Worm (Caenorhabditis elegans) whole organism, young adult: ENCODE data around the gene srh-257.

ENCODE experiments used
- B0261.1 ChIP-seq: sonication (generic microtip); optimal IDR thresholded peaks from 2 replicates; lab custom pipeline; 2016; ENCODE audit warnings: mild to moderate bottlenecking, missing genetic modification characterization, moderate library complexity, missing compliant biosample characterization
- B0336.3 ChIP-seq: fragments of 200-800 bp; sonication (Bioruptor generic); IDR thresholded peaks from 2 replicates; pipeline ENCODE4 v1.3.6; 2022; ENCODE audit warnings: missing genetic modification characterization, missing compliant biosample characterization
- C17E4.6 ChIP-seq: fragments of 200-800 bp; sonication (Bioruptor generic); IDR thresholded peaks from 2 replicates; pipeline ENCODE4 v1.3.6; 2022; ENCODE audit warnings: missing genetic modification reagents, missing genetic modification characterization, missing compliant biosample characterization
- D2030.7 ChIP-seq: fragments of 200-800 bp; sonication (Bioruptor generic); IDR thresholded peaks from 2 replicates; pipeline ENCODE4 v1.3.6; 2022; ENCODE audit warnings: missing genetic modification reagents, missing genetic modification characterization, missing compliant biosample characterization
- F10E7.11 ChIP-seq: sonication (generic microtip); optimal IDR thresholded peaks from 2 replicates; lab custom pipeline; 2017; ENCODE audit warnings: mild to moderate bottlenecking, missing genetic modification characterization, moderate library complexity, missing compliant biosample characterization
- F49E8.2 ChIP-seq: sonication (generic microtip); optimal IDR thresholded peaks from 3 replicates; lab custom pipeline; 2017; ENCODE audit warnings: missing genetic modification characterization, mild to moderate bottlenecking, missing compliant biosample characterization, antibody characterized with exemption, moderate library complexity; ENCODE audit not compliant: insufficient read depth
- F55B11.4 ChIP-seq: sonication (generic microtip); optimal IDR thresholded peaks from 2 replicates; lab custom pipeline; 2016; ENCODE audit warnings: missing compliant biosample characterization, missing genetic modification characterization, borderline replicate concordance; ENCODE audit not compliant: insufficient read depth
- F57A8.1 ChIP-seq: fragments of 200-800 bp; sonication (Bioruptor generic); optimal IDR thresholded peaks from 2 replicates; lab custom pipeline; 2018; ENCODE audit warnings: mild to moderate bottlenecking, missing genetic modification characterization, moderate library complexity, missing compliant biosample characterization
- K11D2.4 ChIP-seq: fragments of 200-800 bp; sonication (Bioruptor generic); IDR thresholded peaks from 2 replicates; pipeline ENCODE4 v1.3.6; 2022; ENCODE audit warnings: missing genetic modification reagents, missing genetic modification characterization, missing compliant biosample characterization
- Y53G8AR.9 ChIP-seq: fragments of 200-800 bp; sonication (Bioruptor generic); conservative IDR thresholded peaks from 2 replicates; pipeline ENCODE4 v1.3.6; 2022; ENCODE audit warnings: missing genetic modification reagents, missing genetic modification characterization, missing compliant biosample characterization
- Y79H2A.3 ChIP-seq: fragments of 200-800 bp; sonication (Bioruptor generic); conservative IDR thresholded peaks from 2 replicates; pipeline ENCODE4 v1.3.6; 2022; ENCODE audit warnings: missing genetic modification reagents, missing genetic modification characterization, missing compliant biosample characterization
- ama-1 ChIP-seq, 3 experiments: fragments of 150-350 bp in 1 of 3; sonication (generic microtip) in 2 of 3; optimal IDR thresholded peaks; 2 replicates each; lab custom pipeline; 2014 to 2018; ENCODE audit warnings: missing biosample characterization in 2 of 3, missing genetic modification characterization in 2 of 3, missing genetic modification reagents in 2 of 3
- athp-1 ChIP-seq: sonication (generic microtip); optimal IDR thresholded peaks from 2 replicates; lab custom pipeline; 2017; ENCODE audit warnings: mild to moderate bottlenecking, missing genetic modification characterization, missing compliant biosample characterization
- attf-3 ChIP-seq: fragments of 200-800 bp; sonication (Bioruptor generic); conservative IDR thresholded peaks from 2 replicates; pipeline ENCODE4 v1.3.6; 2022; ENCODE audit warnings: missing genetic modification reagents, missing genetic modification characterization, missing compliant biosample characterization
- attf-5 ChIP-seq: fragments of 200-800 bp; sonication (Bioruptor generic); optimal IDR thresholded peaks from 2 replicates; lab custom pipeline; 2018; ENCODE audit warnings: mild to moderate bottlenecking, missing genetic modification characterization, missing compliant biosample characterization
- bed-1 ChIP-seq: fragments of 200-800 bp; sonication (Bioruptor generic); IDR thresholded peaks from 2 replicates; pipeline ENCODE4 v1.3.6; 2022; ENCODE audit warnings: missing genetic modification reagents, missing genetic modification characterization, missing compliant biosample characterization
- ceh-100 ChIP-seq: fragments of 200-800 bp; sonication (Bioruptor generic); IDR thresholded peaks from 2 replicates; pipeline ENCODE4 v1.3.6; 2022; ENCODE audit warnings: missing genetic modification reagents, missing genetic modification characterization, missing compliant biosample characterization
- ceh-27 ChIP-seq: fragments of 200-800 bp; sonication (Bioruptor generic); optimal IDR thresholded peaks from 2 replicates; lab custom pipeline; 2018; ENCODE audit warnings: mild to moderate bottlenecking, missing genetic modification characterization, moderate library complexity, missing compliant biosample characterization
- ceh-40 ChIP-seq: fragments of 200-800 bp; sonication (Bioruptor generic); IDR thresholded peaks from 2 replicates; pipeline ENCODE4 v1.3.6; 2022; ENCODE audit warnings: missing genetic modification characterization, missing compliant biosample characterization
- ceh-58 ChIP-seq: fragments of 200-800 bp; sonication (Bioruptor generic); IDR thresholded peaks from 2 replicates; pipeline ENCODE4 v1.3.6; 2022; ENCODE audit warnings: missing genetic modification characterization, missing compliant biosample characterization
- dox-1 ChIP-seq: fragments of 200-800 bp; sonication (Bioruptor generic); IDR thresholded peaks from 2 replicates; pipeline ENCODE4 v1.3.6; 2022; ENCODE audit warnings: missing genetic modification reagents, missing genetic modification characterization, missing compliant biosample characterization
- egl-44 ChIP-seq: fragments of 200-800 bp; sonication (Bioruptor generic); IDR thresholded peaks from 2 replicates; pipeline ENCODE4 v1.3.6; 2022; ENCODE audit warnings: missing genetic modification reagents, missing genetic modification characterization, missing compliant biosample characterization
- egrh-3 ChIP-seq: fragments of 200-800 bp; sonication (Bioruptor generic); IDR thresholded peaks from 2 replicates; pipeline ENCODE4 v1.3.6; 2022; ENCODE audit warnings: missing genetic modification reagents, missing genetic modification characterization, missing compliant biosample characterization
- him-1 ChIP-seq: sonication (generic microtip); optimal IDR thresholded peaks from 2 replicates; lab custom pipeline; 2016; ENCODE audit warnings: missing genotype, missing genetic modification reagents, missing genetic modification characterization, missing compliant biosample characterization
- lin-54 ChIP-seq: fragments of 200-800 bp; sonication (Bioruptor generic); optimal IDR thresholded peaks from 2 replicates; lab custom pipeline; 2018; ENCODE audit warnings: mild to moderate bottlenecking, missing genetic modification characterization, missing compliant biosample characterization
- lir-1 ChIP-seq: fragments of 200-800 bp; sonication (Bioruptor generic); conservative IDR thresholded peaks from 2 replicates; pipeline ENCODE4 v1.3.6; 2022; ENCODE audit warnings: missing genetic modification reagents, missing genetic modification characterization, missing compliant biosample characterization
- madf-3 ChIP-seq: fragments of 200-800 bp; sonication (Bioruptor generic); IDR thresholded peaks from 2 replicates; pipeline ENCODE4 v1.3.6; 2022; ENCODE audit warnings: missing genetic modification reagents, missing genetic modification characterization, missing compliant biosample characterization
- mes-4 ChIP-seq: sonication (generic microtip); optimal IDR thresholded peaks from 2 replicates; lab custom pipeline; 2016; ENCODE audit warnings: missing genotype, missing genetic modification characterization, missing compliant biosample characterization
- nhr-179 ChIP-seq: sonication (generic microtip); optimal IDR thresholded peaks from 2 replicates; lab custom pipeline; 2016; ENCODE audit warnings: mild to moderate bottlenecking, missing genetic modification characterization, missing compliant biosample characterization
- nhr-90 ChIP-seq: sonication (generic microtip); optimal IDR thresholded peaks from 2 replicates; lab custom pipeline; 2016; ENCODE audit warnings: missing genotype, mild to moderate bottlenecking, missing genetic modification characterization, missing compliant biosample characterization
- pbrm-1 ChIP-seq: fragments of 200-800 bp; sonication (Bioruptor generic); IDR thresholded peaks from 2 replicates; pipeline ENCODE4 v1.3.6; 2022; ENCODE audit warnings: missing genetic modification reagents, missing genetic modification characterization, missing compliant biosample characterization
- rcor-1 ChIP-seq: fragments of 200-800 bp; sonication (Bioruptor generic); IDR thresholded peaks from 2 replicates; pipeline ENCODE4 v1.3.6; 2022; ENCODE audit warnings: missing genetic modification reagents, missing genetic modification characterization, missing compliant biosample characterization
- rec-8 ChIP-seq, 2 experiments: sonication (generic microtip); optimal IDR thresholded peaks; 2 replicates each; lab custom pipeline; 2016; ENCODE audit warnings: mild to moderate bottlenecking in 2 of 2, missing genetic modification characterization in 2 of 2, missing genetic modification reagents in 2 of 2, missing genotype in 2 of 2, missing biosample characterization in 1 of 2, missing compliant biosample characterization in 1 of 2, moderate library complexity in 1 of 2
- sea-2 ChIP-seq: fragments of 200-800 bp; sonication (Bioruptor generic); IDR thresholded peaks from 2 replicates; pipeline ENCODE4 v1.3.6; 2022; ENCODE audit warnings: missing genetic modification characterization, missing compliant biosample characterization
- snpc-4 ChIP-seq, 5 experiments: fragments of 150-350 bp in 1 of 5; sonication (generic microtip) in 4 of 5; optimal IDR thresholded peaks; 2 replicates each; lab custom pipeline; 2014 to 2018; ENCODE audit warnings: missing genetic modification characterization in 5 of 5, missing biosample characterization in 3 of 5, antibody characterized with exemption in 2 of 5, mild to moderate bottlenecking in 2 of 5, missing compliant biosample characterization in 2 of 5, missing genotype in 2 of 5, moderate library complexity in 2 of 5, missing genetic modification reagents in 1 of 5
- somi-1 ChIP-seq: fragments of 200-800 bp; sonication (Bioruptor generic); optimal IDR thresholded peaks from 2 replicates; lab custom pipeline; 2018; ENCODE audit warnings: mild to moderate bottlenecking, missing genetic modification characterization, missing compliant biosample characterization
- sptf-2 ChIP-seq: fragments of 200-800 bp; sonication (Bioruptor generic); optimal IDR thresholded peaks from 2 replicates; lab custom pipeline; 2018; ENCODE audit warnings: mild to moderate bottlenecking, missing genetic modification characterization, missing compliant biosample characterization
- tbx-9 ChIP-seq: sonication (generic microtip); optimal IDR thresholded peaks from 2 replicates; lab custom pipeline; 2016; ENCODE audit warnings: borderline replicate concordance, missing genetic modification characterization, inconsistent platforms, missing compliant biosample characterization
- unc-130 ChIP-seq: sonication (generic microtip); optimal IDR thresholded peaks from 2 replicates; lab custom pipeline; 2016; ENCODE audit warnings: missing genetic modification reagents, missing genetic modification characterization, missing compliant biosample characterization
- zfh-2 ChIP-seq: fragments of 200-800 bp; sonication (Bioruptor generic); conservative IDR thresholded peaks from 2 replicates; pipeline ENCODE4 v1.3.6; 2022; ENCODE audit warnings: missing genetic modification reagents, missing genetic modification characterization, missing compliant biosample characterization
- ztf-18 ChIP-seq: sonication (generic microtip); optimal IDR thresholded peaks from 2 replicates; lab custom pipeline; 2016; ENCODE audit warnings: missing genotype, mild to moderate bottlenecking, missing genetic modification characterization, missing compliant biosample characterization
- ztf-25 ChIP-seq: fragments of 200-800 bp; sonication (Bioruptor generic); IDR thresholded peaks from 2 replicates; pipeline ENCODE4 v1.3.6; 2022; ENCODE audit warnings: missing genetic modification reagents, missing genetic modification characterization, missing compliant biosample characterization
- ztf-28 ChIP-seq: fragments of 200-800 bp; sonication (Bioruptor generic); IDR thresholded peaks from 2 replicates; pipeline ENCODE4 v1.3.6; 2022; ENCODE audit warnings: missing genetic modification reagents, missing genetic modification characterization, missing compliant biosample characterization
- ztf-3 ChIP-seq: fragments of 200-800 bp; sonication (Bioruptor generic); optimal IDR thresholded peaks from 2 replicates; lab custom pipeline; 2018; ENCODE audit warnings: mild to moderate bottlenecking, missing genetic modification characterization, missing compliant biosample characterization
- ztf-6 ChIP-seq: fragments of 200-800 bp; sonication (Bioruptor generic); IDR thresholded peaks from 2 replicates; pipeline ENCODE4 v1.3.6; 2022; ENCODE audit warnings: missing genetic modification reagents, missing genetic modification characterization, missing compliant biosample characterization

Gene srh-257

DNA sequence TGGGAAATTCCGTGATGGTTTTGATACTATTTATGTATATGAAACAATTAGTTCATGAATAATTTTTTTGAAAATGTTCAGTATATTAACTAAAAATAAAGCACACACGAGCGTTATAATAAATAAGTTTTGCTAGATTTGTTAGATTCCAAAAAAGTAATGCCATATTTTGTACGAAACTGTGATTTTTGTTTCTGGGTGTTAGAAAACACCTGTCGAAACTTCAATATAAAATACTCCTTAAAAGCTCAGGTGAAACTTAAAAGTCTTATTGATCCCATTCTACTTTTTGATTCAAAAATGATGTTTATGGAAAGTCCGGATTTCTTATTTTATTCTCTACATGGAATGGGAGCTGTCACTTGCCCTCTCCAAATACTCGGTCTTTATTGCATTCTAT is 8.9 kb downstream of the srh-257 start, which contains the start of gene srh-265:
srh-265 (plus strand) TSS at position 301 of the 400 bp plus-strand sequence.
- TF ChIP-seq B0261.1 (tag; lab: Kevin White, UChicago), result no peak
- no peak for TF ChIP-seq sea-2 (GFP tag; lab: Robert Waterston, UW)
- TF ChIP-seq ztf-3, result no peak
- TF ChIP-seq ceh-27 (GFP tag; lab: Kevin White, UChicago), result no peak
- no peak for TF ChIP-seq nhr-90 (tag; lab: Kevin White, UChicago)
- no peak for TF ChIP-seq athp-1 (tag; lab: Kevin White, UChicago)
- TF ChIP-seq attf-3 (GFP tag; lab: Robert Waterston, UW), result no peak
- TF ChIP-seq ztf-6, result no peak
- TF ChIP-seq snpc-4 (GFP tag; optimal IDR thresholded peaks at IDR 0.05; lab: Kevin White, UChicago), result no peak
- TF ChIP-seq snpc-4 (tag; optimal IDR thresholded peaks at IDR 0.05; lab: Kevin White, UChicago), result no peak
- no peak for TF ChIP-seq mes-4
- TF ChIP-seq D2030.7 (GFP tag; lab: Robert Waterston, UW), result no peak
- TF ChIP-seq Y53G8AR.9 (GFP tag; lab: Robert Waterston, UW), result no peak
- TF ChIP-seq K11D2.4 (GFP tag; lab: Robert Waterston, UW), result no peak
- TF ChIP-seq tbx-9 (tag; lab: Kevin White, UChicago), result no peak

ce11 chrV:15417822-15418221 is 10.8 kb downstream of the srh-257 start, which contains the start of gene T06E6.10:
T06E6.10 (plus strand) TSS chrV:15418122.
- no peak for TF ChIP-seq snpc-4 (GFP tag; optimal IDR thresholded peaks at IDR 0.05; lab: Kevin White, UChicago)
- no peak for TF ChIP-seq snpc-4 (tag; optimal IDR thresholded peaks at IDR 0.05; lab: Kevin White, UChicago)
- no peak for TF ChIP-seq nhr-179 (tag; lab: Kevin White, UChicago)
- no peak for TF ChIP-seq unc-130 (GFP tag; lab: Kevin White, UChicago)
- no peak for TF ChIP-seq lin-54 (GFP tag; lab: Kevin White, UChicago)
- TF ChIP-seq B0261.1 (tag; lab: Kevin White, UChicago), result no peak
- TF ChIP-seq K11D2.4 (GFP tag; lab: Robert Waterston, UW), result no peak
- TF ChIP-seq ceh-27 (GFP tag; lab: Kevin White, UChicago), result no peak
- TF ChIP-seq dox-1 (GFP tag; lab: Robert Waterston, UW), result no peak
- TF ChIP-seq somi-1 (GFP tag; lab: Kevin White, UChicago), result no peak
- no peak for TF ChIP-seq mes-4
- no peak for TF ChIP-seq rec-8 (tag; optimal IDR thresholded peaks at IDR 0.05; lab: Kevin White, UChicago)
- no peak for TF ChIP-seq rcor-1
- no peak for TF ChIP-seq ceh-100 (GFP tag; lab: Robert Waterston, UW)
- no peak for TF ChIP-seq madf-3 (GFP tag; lab: Robert Waterston, UW)
- TF ChIP-seq lir-1 (GFP tag; lab: Robert Waterston, UW), result no peak
- no peak for TF ChIP-seq attf-5 (GFP tag; lab: Kevin White, UChicago)
- TF ChIP-seq C17E4.6 (GFP tag; lab: Robert Waterston, UW), result no peak
- TF ChIP-seq ztf-28 (GFP tag; lab: Robert Waterston, UW), result no peak
- TF ChIP-seq pbrm-1 (GFP tag; lab: Robert Waterston, UW), result no peak
- TF ChIP-seq, all 124 proteins: peak for 0

- no peak for TF ChIP-seq attf-5 (GFP tag; lab: Kevin White, UChicago)
- TF ChIP-seq him-1 (tag; lab: Kevin White, UChicago), result no peak
- no peak for TF ChIP-seq F57A8.1 (GFP tag; lab: Kevin White, UChicago)
- TF ChIP-seq F10E7.11, result no peak
- TF ChIP-seq F55B11.4, result no peak
- no peak for TF ChIP-seq somi-1 (GFP tag; lab: Kevin White, UChicago)
- TF ChIP-seq egl-44, result no peak
- TF ChIP-seq zfh-2, result no peak
- no peak for TF ChIP-seq sptf-2
- TF ChIP-seq B0336.3, result no peak
- no peak for TF ChIP-seq ceh-40 (GFP tag; lab: Robert Waterston, UW)
- TF ChIP-seq ztf-25 (GFP tag; lab: Robert Waterston, UW), result no peak
- no peak for TF ChIP-seq ama-1 (optimal IDR thresholded peaks at IDR 0.05; lab: Kevin White, UChicago)
- TF ChIP-seq ama-1 (GFP tag; optimal IDR thresholded peaks at IDR 0.05; lab: Kevin White, UChicago), result no peak
- TF ChIP-seq egrh-3 (GFP tag; lab: Robert Waterston, UW), result no peak
- no peak for TF ChIP-seq bed-1 (GFP tag; lab: Robert Waterston, UW)
- TF ChIP-seq Y79H2A.3 (GFP tag; lab: Robert Waterston, UW), result no peak
- no peak for TF ChIP-seq ztf-18 (tag; lab: Kevin White, UChicago)
- TF ChIP-seq F49E8.2, result no peak
- TF ChIP-seq ceh-58 (GFP tag; lab: Robert Waterston, UW), result no peak
These were observed 16.6 kb downstream of the srh-257 start, which contains the start of gene fbxa-104 for ce11 chrV:15423601-15424000. fbxa-104 (minus strand) TSS chrV:15423683.
